1 fruit fly cellular context compared by ENCODE assay signal in the genomic region with DNA sequence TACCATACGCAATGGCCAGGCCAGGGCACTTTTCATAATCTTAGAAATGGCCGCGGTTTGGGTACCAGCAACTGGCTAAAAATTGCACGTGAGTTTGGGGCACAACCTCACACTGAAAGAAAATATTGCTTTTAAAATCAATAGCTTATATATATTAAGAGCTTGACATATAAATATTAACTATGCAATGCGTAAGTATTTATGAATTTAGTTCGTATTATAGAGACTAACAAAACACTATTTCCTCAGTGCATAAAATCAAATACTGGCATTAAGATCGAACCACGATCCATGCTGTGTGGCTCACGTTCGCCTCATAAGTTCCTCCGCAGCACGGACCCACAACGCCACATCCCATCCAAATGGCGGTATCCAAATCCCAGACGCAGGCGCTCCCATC.
A peak's percentile ranks its signal among the peaks of the same experiment; 100 is the strongest.
TF ChIP-seq lines count a peak whose summit lies in the region.

No protein-coding gene starts in this region.

TF ChIP-seq in whole organism, prepupa, 60 proteins besides CTCF, POLR2A, EP300 and RAD21 (continued from another document):
- peak; percentile 25 for TF ChIP-seq fd59A (GFP tag; optimal IDR thresholded peaks at IDR 0.05; lab: Kevin White, UChicago)
- no peak for TF ChIP-seq CG11762 (GFP tag; optimal IDR thresholded peaks at IDR 0.05; lab: Kevin White, UChicago; ENCODE audit: insufficient read depth)
- TF ChIP-seq eg (GFP tag; IDR thresholded peaks at IDR 0.05; lab: Robert Waterston, UW), result no peak
- TF ChIP-seq Eip75B (GFP tag; optimal IDR thresholded peaks at IDR 0.05; lab: Kevin White, UChicago), result peak; percentile 31
- peak; percentile 53 for TF ChIP-seq CG31627 (GFP tag; optimal IDR thresholded peaks at IDR 0.05; lab: Kevin White, UChicago)
- no peak for TF ChIP-seq CG32006 (GFP tag; optimal IDR thresholded peaks at IDR 0.05; lab: Kevin White, UChicago)
- TF ChIP-seq svp (GFP tag; lab: Kevin White, UChicago), result peak; percentile 93
- TF ChIP-seq CG11902 (GFP tag; optimal IDR thresholded peaks at IDR 0.05; lab: Kevin White, UChicago), result no peak
- TF ChIP-seq CG6163 (GFP tag; IDR thresholded peaks at IDR 0.05; lab: Robert Waterston, UW), result peak; percentile 78
- peak; percentile 58 for TF ChIP-seq lz (GFP tag; optimal IDR thresholded peaks at IDR 0.05; lab: Kevin White, UChicago)
- TF ChIP-seq Hr38 (GFP tag; optimal IDR thresholded peaks at IDR 0.05; lab: Kevin White, UChicago), result no peak
- peak; percentile 10 for TF ChIP-seq CG1621 (tag; optimal IDR thresholded peaks at IDR 0.05; lab: Kevin White, UChicago)
- peak; percentile 54 for TF ChIP-seq spab (GFP tag; optimal IDR thresholded peaks at IDR 0.05; lab: Kevin White, UChicago)
- TF ChIP-seq salr (GFP tag; optimal IDR thresholded peaks at IDR 0.05; lab: Kevin White, UChicago), result no peak
- TF ChIP-seq dac (GFP tag; optimal IDR thresholded peaks at IDR 0.05; lab: Kevin White, UChicago), result no peak
- TF ChIP-seq Smox (GFP tag; optimal IDR thresholded peaks at IDR 0.05; lab: Kevin White, UChicago), result peak; percentile 54
- TF ChIP-seq Ets96B (tag; optimal IDR thresholded peaks at IDR 0.05; lab: Kevin White, UChicago), result peak; percentile 72
- TF ChIP-seq Sox14 (GFP tag; optimal IDR thresholded peaks at IDR 0.05; lab: Kevin White, UChicago), result peak; percentile 43
- peak; percentile 54 for TF ChIP-seq CG10631 (GFP tag; optimal IDR thresholded peaks at IDR 0.05; lab: Kevin White, UChicago)
- peak; percentile 27 for TF ChIP-seq Ets21C (GFP tag; optimal IDR thresholded peaks at IDR 0.05; lab: Kevin White, UChicago)
- peak; percentile 74 for TF ChIP-seq esn (GFP tag; optimal IDR thresholded peaks at IDR 0.05; lab: Kevin White, UChicago)
- TF ChIP-seq CG10669 (GFP tag; optimal IDR thresholded peaks at IDR 0.05; lab: Kevin White, UChicago), result peak; percentile 25
- peak; percentile 46 for TF ChIP-seq Sox102F (GFP tag; optimal IDR thresholded peaks at IDR 0.05; lab: Kevin White, UChicago)
- peak; percentile 65 for TF ChIP-seq topi (GFP tag; optimal IDR thresholded peaks at IDR 0.05; lab: Kevin White, UChicago)
- no peak for TF ChIP-seq CG6854 (GFP tag; optimal IDR thresholded peaks at IDR 0.05; lab: Kevin White, UChicago)
- peak; percentile 92 for TF ChIP-seq Eip78C (GFP tag; lab: Kevin White, UChicago)
- no peak for TF ChIP-seq CG16779 (tag; optimal IDR thresholded peaks at IDR 0.05; lab: Kevin White, UChicago)
- TF ChIP-seq Hr39 (GFP tag; optimal IDR thresholded peaks at IDR 0.05; lab: Kevin White, UChicago), result peak; percentile 43
- TF ChIP-seq CG4318 (GFP tag; optimal IDR thresholded peaks at IDR 0.05; lab: Kevin White, UChicago), result no peak
- peak; percentile 16 for TF ChIP-seq CG6808 (GFP tag; optimal IDR thresholded peaks at IDR 0.05; lab: Kevin White, UChicago)
